Worm (Caenorhabditis elegans) whole organism, L2 larva: Measurements from ENCODE around the gene cyp-14A5.

Experiments used
- C34F6.9 ChIP-seq: fragments of 150-350 bp; optimal IDR thresholded peaks from 2 replicates; lab custom pipeline; 2014; ENCODE audit warnings: missing biosample characterization, missing genetic modification characterization
- F13H6.1 ChIP-seq: sonication (generic microtip); optimal IDR thresholded peaks from 2 replicates; lab custom pipeline; 2016; ENCODE audit warnings: missing genetic modification characterization, missing compliant biosample characterization
- R02D3.7 ChIP-seq: fragments of 150-350 bp; optimal IDR thresholded peaks from 2 replicates; lab custom pipeline; 2014; ENCODE audit warnings: missing biosample characterization, missing genetic modification characterization
- Y55F3AM.14 ChIP-seq: fragments of 200-800 bp; sonication (Bioruptor generic); optimal IDR thresholded peaks from 2 replicates; lab custom pipeline; 2018; ENCODE audit warnings: mild to moderate bottlenecking, missing genetic modification characterization, missing compliant biosample characterization
- ZK546.5 ChIP-seq: sonication (generic microtip); optimal IDR thresholded peaks from 2 replicates; lab custom pipeline; 2017; ENCODE audit warnings: missing biosample characterization, missing genetic modification characterization
- alr-1 ChIP-seq: fragments of 150-350 bp; optimal IDR thresholded peaks from 2 replicates; lab custom pipeline; 2014; ENCODE audit warnings: missing biosample characterization, missing genetic modification characterization
- aly-2 ChIP-seq: fragments of 150-350 bp; optimal IDR thresholded peaks from 2 replicates; lab custom pipeline; 2014; ENCODE audit warnings: missing biosample characterization, missing genetic modification characterization
- ama-1 ChIP-seq: fragments of 150-350 bp; optimal IDR thresholded peaks from 2 replicates; lab custom pipeline; 2018; ENCODE audit warnings: inconsistent platforms
- blmp-1 ChIP-seq: sonication (generic microtip); optimal IDR thresholded peaks from 2 replicates; lab custom pipeline; 2017; ENCODE audit warnings: missing genetic modification characterization, mild to moderate bottlenecking, missing compliant biosample characterization, antibody characterized with exemption, moderate library complexity; ENCODE audit not compliant: insufficient read depth
- ceh-16 ChIP-seq: fragments of 150-350 bp; optimal IDR thresholded peaks from 2 replicates; lab custom pipeline; 2014; ENCODE audit warnings: missing biosample characterization, missing genetic modification characterization
- ceh-82 ChIP-seq: fragments of 150-350 bp; optimal IDR thresholded peaks from 2 replicates; lab custom pipeline; 2014; ENCODE audit warnings: missing biosample characterization, missing genetic modification characterization
- crh-2 ChIP-seq: sonication (generic microtip); optimal IDR thresholded peaks from 2 replicates; lab custom pipeline; 2017; ENCODE audit warnings: missing biosample characterization, missing genetic modification characterization
- dmd-4 ChIP-seq: sonication (generic microtip); optimal IDR thresholded peaks from 2 replicates; lab custom pipeline; 2017; ENCODE audit warnings: missing biosample characterization, missing genetic modification characterization
- egl-27 ChIP-seq: sonication (generic microtip); optimal IDR thresholded peaks from 3 replicates; lab custom pipeline; 2017; ENCODE audit warnings: missing biosample characterization, missing genetic modification reagents, missing genetic modification characterization
- elt-1 ChIP-seq: fragments of 150-350 bp; optimal IDR thresholded peaks from 2 replicates; lab custom pipeline; 2014; ENCODE audit warnings: missing biosample characterization, missing genetic modification characterization
- elt-3 ChIP-seq: sonication (generic microtip); optimal IDR thresholded peaks from 2 replicates; lab custom pipeline; 2017; ENCODE audit warnings: missing biosample characterization, missing genetic modification characterization
- fos-1 ChIP-seq: fragments of 150-350 bp; optimal IDR thresholded peaks from 2 replicates; lab custom pipeline; 2014; ENCODE audit warnings: missing biosample characterization, missing genetic modification characterization
- gmeb-1 ChIP-seq: fragments of 150-350 bp; optimal IDR thresholded peaks from 2 replicates; lab custom pipeline; 2014; ENCODE audit warnings: missing biosample characterization, missing genetic modification characterization
- lin-11 ChIP-seq: fragments of 150-350 bp; sonication (generic microtip); optimal IDR thresholded peaks from 2 replicates; lab custom pipeline; 2014; ENCODE audit warnings: missing biosample characterization, missing genetic modification characterization, inconsistent platforms, mixed read lengths
- lin-13 ChIP-seq: fragments of 150-350 bp; optimal IDR thresholded peaks from 2 replicates; lab custom pipeline; 2014; ENCODE audit warnings: missing biosample characterization, missing genetic modification reagents, missing genetic modification characterization
- lin-39 ChIP-seq: fragments of 150-350 bp; optimal IDR thresholded peaks from 2 replicates; lab custom pipeline; 2014; ENCODE audit warnings: missing biosample characterization, missing genetic modification reagents, missing genetic modification characterization
- lsy-2 ChIP-seq, 2 experiments: fragments of 150-350 bp in 1 of 2; sonication (generic microtip) in 1 of 2; optimal IDR thresholded peaks; 2 replicates each; lab custom pipeline; 2014 to 2017; ENCODE audit warnings: missing biosample characterization in 2 of 2, missing genetic modification characterization in 2 of 2
- mab-5 ChIP-seq: fragments of 150-350 bp; optimal IDR thresholded peaks from 2 replicates; lab custom pipeline; 2014; ENCODE audit warnings: missing biosample characterization, missing genetic modification characterization
- mbf-1 ChIP-seq: sonication (generic microtip); optimal IDR thresholded peaks from 2 replicates; lab custom pipeline; 2017; ENCODE audit warnings: missing biosample characterization, missing genetic modification characterization
- mdl-1 ChIP-seq, 2 experiments: fragments of 150-350 bp in 1 of 2; sonication (generic microtip) in 1 of 2; optimal IDR thresholded peaks; 2 replicates each; lab custom pipeline; 2017; ENCODE audit warnings: missing biosample characterization in 2 of 2, missing genetic modification characterization in 2 of 2
- nhr-10 ChIP-seq: sonication (generic microtip); optimal IDR thresholded peaks from 2 replicates; lab custom pipeline; 2017; ENCODE audit warnings: missing biosample characterization, missing genetic modification characterization
- nhr-11 ChIP-seq: fragments of 150-350 bp; optimal IDR thresholded peaks from 2 replicates; lab custom pipeline; 2014; ENCODE audit warnings: missing biosample characterization, missing genetic modification characterization
- nhr-12 ChIP-seq: fragments of 150-350 bp; optimal IDR thresholded peaks from 2 replicates; lab custom pipeline; 2014; ENCODE audit warnings: missing biosample characterization, missing genetic modification characterization
- nhr-129 ChIP-seq: fragments of 150-350 bp; optimal IDR thresholded peaks from 2 replicates; lab custom pipeline; 2014; ENCODE audit warnings: missing biosample characterization, missing genetic modification characterization
- nhr-23 ChIP-seq: fragments of 150-350 bp; optimal IDR thresholded peaks from 2 replicates; lab custom pipeline; 2014; ENCODE audit warnings: missing biosample characterization, missing genetic modification reagents, missing genetic modification characterization
- nhr-237 ChIP-seq: fragments of 150-350 bp; optimal IDR thresholded peaks from 2 replicates; lab custom pipeline; 2014; ENCODE audit warnings: missing biosample characterization, missing genetic modification characterization
- nhr-25 ChIP-seq: fragments of 150-350 bp; sonication (generic microtip); optimal IDR thresholded peaks from 3 replicates; lab custom pipeline; 2014; ENCODE audit warnings: missing biosample characterization, missing genetic modification characterization
- nhr-6 ChIP-seq: fragments of 150-350 bp; optimal IDR thresholded peaks from 2 replicates; lab custom pipeline; 2014; ENCODE audit warnings: missing biosample characterization, missing genetic modification characterization
- nhr-77 ChIP-seq: fragments of 150-350 bp; optimal IDR thresholded peaks from 2 replicates; lab custom pipeline; 2014; ENCODE audit warnings: missing biosample characterization, missing genetic modification characterization
- peb-1 ChIP-seq: fragments of 150-350 bp; optimal IDR thresholded peaks from 2 replicates; lab custom pipeline; 2014; ENCODE audit warnings: missing biosample characterization, missing genetic modification characterization
- sem-4 ChIP-seq: fragments of 150-350 bp; optimal IDR thresholded peaks from 2 replicates; lab custom pipeline; 2014; ENCODE audit warnings: missing biosample characterization, missing genetic modification reagents, missing genetic modification characterization
- skn-1 ChIP-seq: sonication (generic microtip); optimal IDR thresholded peaks from 2 replicates; lab custom pipeline; 2017; ENCODE audit warnings: missing biosample characterization, missing genetic modification characterization
- sma-9 ChIP-seq, 2 experiments: fragments of 150-350 bp in 1 of 2; sonication (generic microtip) in 1 of 2; optimal IDR thresholded peaks; 2 replicates each; lab custom pipeline; 2014 to 2016; ENCODE audit warnings: missing genetic modification characterization in 2 of 2, mild to moderate bottlenecking in 1 of 2, missing biosample characterization in 1 of 2, missing compliant biosample characterization in 1 of 2, missing genetic modification reagents in 1 of 2, moderate library complexity in 1 of 2
- snpc-4 ChIP-seq: fragments of 150-350 bp; optimal IDR thresholded peaks from 2 replicates; lab custom pipeline; 2014; ENCODE audit warnings: missing biosample characterization, missing genetic modification characterization
- unc-39 ChIP-seq: fragments of 150-350 bp; optimal IDR thresholded peaks from 2 replicates; lab custom pipeline; 2014; ENCODE audit warnings: missing biosample characterization, missing genetic modification characterization
- unc-62 ChIP-seq: fragments of 150-350 bp; optimal IDR thresholded peaks from 2 replicates; lab custom pipeline; 2014; ENCODE audit warnings: missing biosample characterization, missing genetic modification reagents, missing genetic modification characterization
- zag-1 ChIP-seq: fragments of 150-350 bp; optimal IDR thresholded peaks from 2 replicates; lab custom pipeline; 2014; ENCODE audit warnings: missing biosample characterization, missing genetic modification characterization
- ztf-1 ChIP-seq: fragments of 200-800 bp; sonication (Bioruptor generic); conservative IDR thresholded peaks from 2 replicates; pipeline ENCODE4 v1.3.6; 2022; ENCODE audit warnings: missing genetic modification characterization, missing compliant biosample characterization
- ztf-11 ChIP-seq: sonication (generic microtip); optimal IDR thresholded peaks from 2 replicates; lab custom pipeline; 2017; ENCODE audit warnings: missing biosample characterization, missing genetic modification characterization
- ztf-4 ChIP-seq: fragments of 150-350 bp; optimal IDR thresholded peaks from 2 replicates; lab custom pipeline; 2014; ENCODE audit warnings: missing biosample characterization, missing genetic modification characterization

Gene cyp-14A5

ce11 chrV:5427860-5428259 is 4.8 kb upstream of the cyp-14A5 start, which contains the start of gene rhr-1:
Gene rhr-1, plus strand, starts transcription at chrV:5428160.
- TF ChIP-seq unc-39 (tag; lab: Kevin White, UChicago), result no peak
- TF ChIP-seq zag-1 (tag; lab: Kevin White, UChicago), result no peak
- TF ChIP-seq lin-39 (tag; lab: Kevin White, UChicago), result no peak
- no peak for TF ChIP-seq nhr-23 (tag; lab: Kevin White, UChicago)
- TF ChIP-seq alr-1 (tag; lab: Kevin White, UChicago), result no peak
- no peak for TF ChIP-seq lin-13 (GFP tag; lab: Kevin White, UChicago)
- TF ChIP-seq mdl-1 (tag; optimal IDR thresholded peaks at IDR 0.05; lab: Kevin White, UChicago), result no peak
- no peak for TF ChIP-seq egl-27 (tag; lab: Kevin White, UChicago)
- no peak for TF ChIP-seq gmeb-1 (tag; lab: Kevin White, UChicago)
- no peak for TF ChIP-seq F13H6.1 (tag; lab: Kevin White, UChicago)
- TF ChIP-seq dmd-4 (tag; lab: Kevin White, UChicago), result no peak
- TF ChIP-seq elt-3 (tag; lab: Kevin White, UChicago), result no peak
- no peak for TF ChIP-seq R02D3.7 (tag; lab: Kevin White, UChicago)
- TF ChIP-seq, all 48 proteins: peak for 0

DNA sequence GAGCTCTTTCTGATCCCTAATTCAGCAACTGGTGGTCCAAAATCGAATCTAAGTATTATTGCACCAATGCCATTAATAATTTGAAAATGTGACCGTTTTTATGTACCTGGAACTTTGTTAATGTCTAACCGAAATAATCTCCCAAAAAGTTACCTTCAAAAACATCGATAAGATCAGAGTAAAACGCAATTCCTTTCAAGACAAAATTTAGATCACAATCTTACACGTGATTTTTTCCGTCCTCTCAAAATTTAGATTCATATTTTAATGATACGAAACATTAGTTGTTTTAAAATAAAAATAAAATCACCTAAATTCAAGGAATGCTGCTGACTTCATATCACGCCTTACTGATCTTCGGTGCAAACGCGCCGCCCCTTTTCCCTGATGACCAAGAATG is 3.3 kb upstream of the cyp-14A5 start:
- TF ChIP-seq lin-39 (tag; lab: Kevin White, UChicago), result no peak
- TF ChIP-seq nhr-77 (tag; lab: Kevin White, UChicago), result no peak
- TF ChIP-seq nhr-11 (tag; lab: Kevin White, UChicago), result no peak
- TF ChIP-seq blmp-1 (tag; lab: Kevin White, UChicago), result no peak
- TF ChIP-seq C34F6.9, result no peak
- peak; percentile 86 for TF ChIP-seq elt-1 (tag; lab: Kevin White, UChicago)
- TF ChIP-seq nhr-25 (tag; lab: Kevin White, UChicago), result peak; percentile 28
- TF ChIP-seq sma-9 (GFP tag; optimal IDR thresholded peaks at IDR 0.05; lab: Kevin White, UChicago), result peak; percentile 67
- TF ChIP-seq sma-9 (tag; optimal IDR thresholded peaks at IDR 0.05; lab: Kevin White, UChicago), result no peak
- no peak for TF ChIP-seq lsy-2 (tag; optimal IDR thresholded peaks at IDR 0.05; lab: Kevin White, UChicago)
- peak; percentile 72 for TF ChIP-seq ceh-16 (tag; lab: Kevin White, UChicago)
- TF ChIP-seq gmeb-1 (tag; lab: Kevin White, UChicago), result no peak
- TF ChIP-seq crh-2, result no peak
- TF ChIP-seq lin-13 (GFP tag; lab: Kevin White, UChicago), result no peak
- no peak for TF ChIP-seq R02D3.7 (tag; lab: Kevin White, UChicago)
- TF ChIP-seq nhr-129, result no peak
- TF ChIP-seq snpc-4 (tag; lab: Kevin White, UChicago), result no peak
- TF ChIP-seq skn-1 (tag; lab: Kevin White, UChicago), result no peak
- no peak for TF ChIP-seq mab-5 (tag; lab: Kevin White, UChicago)
- peak; percentile 65 for TF ChIP-seq nhr-23 (tag; lab: Kevin White, UChicago)

- TF ChIP-seq sma-9 (GFP tag; optimal IDR thresholded peaks at IDR 0.05; lab: Kevin White, UChicago) (peak; percentile 97), sma-9 (tag; optimal IDR thresholded peaks at IDR 0.05; lab: Kevin White, UChicago) (no peak), C34F6.9 (peak; percentile 0), nhr-11 (tag; lab: Kevin White, UChicago) (no peak), crh-2 (peak; percentile 84), aly-2 (tag; lab: Kevin White, UChicago) (no peak), mdl-1 (tag; optimal IDR thresholded peaks at IDR 0.05; lab: Kevin White, UChicago) (peak; percentile 85 to 93), skn-1 (tag; lab: Kevin White, UChicago) (no peak), ceh-16 (tag; lab: Kevin White, UChicago) (peak; percentile 92), lin-11 (tag; lab: Kevin White, UChicago) (no peak), nhr-25 (tag; lab: Kevin White, UChicago) (peak; percentile 84), lin-39 (tag; lab: Kevin White, UChicago) (no peak), nhr-12 (tag; lab: Kevin White, UChicago) (no peak), Y55F3AM.14 (no peak), lsy-2 (tag; optimal IDR thresholded peaks at IDR 0.05; lab: Kevin White, UChicago) (no peak), unc-62 (GFP tag; lab: Kevin White, UChicago) (no peak), peb-1 (tag; lab: Kevin White, UChicago) (no peak), nhr-77 (tag; lab: Kevin White, UChicago) (no peak), nhr-237 (tag; lab: Kevin White, UChicago) (no peak), dmd-4 (tag; lab: Kevin White, UChicago) (no peak), ZK546.5 (tag; lab: Kevin White, UChicago) (no peak), ama-1 (lab: Kevin White, UChicago) (no peak), nhr-23 (tag; lab: Kevin White, UChicago) (peak; percentile 90), R02D3.7 (tag; lab: Kevin White, UChicago) (no peak), mbf-1 (tag; lab: Kevin White, UChicago) (no peak), sem-4 (tag; lab: Kevin White, UChicago) (no peak), nhr-129 (peak; percentile 34), nhr-6 (tag; lab: Kevin White, UChicago) (peak; percentile 74), ztf-4 (no peak), ztf-11 (tag; lab: Kevin White, UChicago) (no peak), mab-5 (tag; lab: Kevin White, UChicago) (no peak), nhr-10 (tag; lab: Kevin White, UChicago) (no peak), zag-1 (tag; lab: Kevin White, UChicago) (no peak), gmeb-1 (tag; lab: Kevin White, UChicago) (peak; percentile 46), elt-1 (tag; lab: Kevin White, UChicago) (peak; percentile 97), ztf-1 (GFP tag; lab: Robert Waterston, UW) (no peak), F13H6.1 (tag; lab: Kevin White, UChicago) (no peak), fos-1 (peak; percentile 97), egl-27 (tag; lab: Kevin White, UChicago) (peak; percentile 43), blmp-1 (tag; lab: Kevin White, UChicago) (peak; percentile 68), ceh-82 (tag; lab: Kevin White, UChicago) (no peak), unc-39 (tag; lab: Kevin White, UChicago) (no peak)
Observed at ce11 chrV:5425008-5425407, 1.9 kb upstream of the cyp-14A5 start.
